Worm (Caenorhabditis elegans) whole organism, mixed stage, embryonic: ENCODE measurements around the gene F20D6.1.

Experiments used
- M03D4.4 ChIP-seq: sonication (generic microtip); optimal IDR thresholded peaks from 2 replicates; lab custom pipeline; 2017; ENCODE audit warnings: mild to moderate bottlenecking, missing genetic modification characterization, missing compliant biosample characterization
- blmp-1 ChIP-seq: fragments of 150-350 bp; optimal IDR thresholded peaks from 2 replicates; lab custom pipeline; 2014; ENCODE audit warnings: missing biosample characterization, missing genetic modification characterization
- ceh-39 ChIP-seq: fragments of 150-350 bp; optimal IDR thresholded peaks from 2 replicates; lab custom pipeline; 2014; ENCODE audit warnings: missing biosample characterization, missing genetic modification characterization
- ceh-43 ChIP-seq: fragments of 200-800 bp; sonication (Bioruptor generic); optimal IDR thresholded peaks from 2 replicates; lab custom pipeline; 2018; ENCODE audit warnings: mild to moderate bottlenecking, missing genetic modification characterization, moderate library complexity, missing compliant biosample characterization
- ces-1 ChIP-seq: fragments of 150-350 bp; optimal IDR thresholded peaks from 2 replicates; lab custom pipeline; 2014; ENCODE audit warnings: missing biosample characterization, missing genetic modification reagents, missing genetic modification characterization
- cnd-1 ChIP-seq: fragments of 200-800 bp; sonication (Bioruptor generic); optimal IDR thresholded peaks from 2 replicates; lab custom pipeline; 2018; ENCODE audit warnings: mild to moderate bottlenecking, missing genetic modification characterization, missing compliant biosample characterization
- drap-1 ChIP-seq: fragments of 200-800 bp; sonication (Bioruptor generic); optimal IDR thresholded peaks from 3 replicates; lab custom pipeline; 2018; ENCODE audit warnings: mild to moderate bottlenecking, missing genetic modification characterization, missing compliant biosample characterization
- elt-3 ChIP-seq: fragments of 150-350 bp; optimal IDR thresholded peaks from 2 replicates; lab custom pipeline; 2014; ENCODE audit warnings: missing biosample characterization, missing genetic modification characterization
- flh-1 ChIP-seq: fragments of 200-800 bp; sonication (Bioruptor generic); optimal IDR thresholded peaks from 2 replicates; lab custom pipeline; 2018; ENCODE audit warnings: mild to moderate bottlenecking, missing genetic modification characterization, moderate library complexity, missing compliant biosample characterization
- hlh-1 ChIP-seq: fragments of 150-350 bp; optimal IDR thresholded peaks from 2 replicates; lab custom pipeline; 2014; ENCODE audit warnings: missing biosample characterization, missing genetic modification reagents, missing genetic modification characterization
- lin-32 ChIP-seq: fragments of 200-800 bp; sonication (Bioruptor generic); optimal IDR thresholded peaks from 2 replicates; lab custom pipeline; 2018; ENCODE audit warnings: mild to moderate bottlenecking, missing genetic modification characterization, missing compliant biosample characterization
- mab-5 ChIP-seq: fragments of 150-350 bp; optimal IDR thresholded peaks from 2 replicates; lab custom pipeline; 2014; ENCODE audit warnings: missing biosample characterization, missing genetic modification characterization
- mep-1 ChIP-seq: fragments of 150-350 bp; optimal IDR thresholded peaks from 2 replicates; lab custom pipeline; 2017; ENCODE audit warnings: missing biosample characterization, missing genetic modification reagents, missing genetic modification characterization, inconsistent platforms
- nhr-2 ChIP-seq: fragments of 150-350 bp; optimal IDR thresholded peaks from 2 replicates; lab custom pipeline; 2014; ENCODE audit warnings: missing biosample characterization, missing genetic modification characterization
- nhr-237 ChIP-seq: fragments of 150-350 bp; optimal IDR thresholded peaks from 2 replicates; lab custom pipeline; 2014; ENCODE audit warnings: missing biosample characterization, missing genetic modification characterization
- nhr-28 ChIP-seq: fragments of 150-350 bp; optimal IDR thresholded peaks from 2 replicates; lab custom pipeline; 2014; ENCODE audit warnings: missing biosample characterization, missing genetic modification characterization
- nhr-76 ChIP-seq: sonication (generic microtip); optimal IDR thresholded peaks from 2 replicates; lab custom pipeline; 2017; ENCODE audit warnings: missing biosample characterization, missing genetic modification characterization
- pha-4 ChIP-seq: fragments of 150-350 bp; optimal IDR thresholded peaks from 2 replicates; lab custom pipeline; 2018; ENCODE audit warnings: missing biosample characterization, missing genetic modification reagents, missing genetic modification characterization
- sem-2 ChIP-seq: fragments of 200-800 bp; sonication (Bioruptor generic); optimal IDR thresholded peaks from 2 replicates; lab custom pipeline; 2018; ENCODE audit warnings: mild to moderate bottlenecking, missing genetic modification characterization, missing compliant biosample characterization
- snpc-4 ChIP-seq: fragments of 150-350 bp; optimal IDR thresholded peaks from 2 replicates; lab custom pipeline; 2014; ENCODE audit warnings: missing biosample characterization, missing genetic modification characterization
- sptf-1 ChIP-seq: sonication (generic microtip); optimal IDR thresholded peaks from 2 replicates; lab custom pipeline; 2017; ENCODE audit warnings: mild to moderate bottlenecking, missing genetic modification characterization, moderate library complexity, missing compliant biosample characterization
- tbx-8 ChIP-seq: fragments of 200-800 bp; sonication (Bioruptor generic); optimal IDR thresholded peaks from 2 replicates; lab custom pipeline; 2018; ENCODE audit warnings: mild to moderate bottlenecking, missing genetic modification characterization, moderate library complexity, missing compliant biosample characterization
- unc-120 ChIP-seq: sonication (generic microtip); optimal IDR thresholded peaks from 2 replicates; lab custom pipeline; 2017; ENCODE audit warnings: missing genetic modification characterization, missing compliant biosample characterization; ENCODE audit not compliant: poor library complexity, severe bottlenecking
- unc-39 ChIP-seq: fragments of 150-350 bp; optimal IDR thresholded peaks from 2 replicates; lab custom pipeline; 2014; ENCODE audit warnings: missing biosample characterization, missing genetic modification characterization
- zip-8 ChIP-seq: fragments of 150-350 bp; optimal IDR thresholded peaks from 2 replicates; lab custom pipeline; 2014; ENCODE audit warnings: missing biosample characterization, missing genetic modification characterization
- ztf-11 ChIP-seq: fragments of 150-350 bp; optimal IDR thresholded peaks from 2 replicates; lab custom pipeline; 2014; ENCODE audit warnings: missing biosample characterization, missing genetic modification characterization

Gene F20D6.1

DNA sequence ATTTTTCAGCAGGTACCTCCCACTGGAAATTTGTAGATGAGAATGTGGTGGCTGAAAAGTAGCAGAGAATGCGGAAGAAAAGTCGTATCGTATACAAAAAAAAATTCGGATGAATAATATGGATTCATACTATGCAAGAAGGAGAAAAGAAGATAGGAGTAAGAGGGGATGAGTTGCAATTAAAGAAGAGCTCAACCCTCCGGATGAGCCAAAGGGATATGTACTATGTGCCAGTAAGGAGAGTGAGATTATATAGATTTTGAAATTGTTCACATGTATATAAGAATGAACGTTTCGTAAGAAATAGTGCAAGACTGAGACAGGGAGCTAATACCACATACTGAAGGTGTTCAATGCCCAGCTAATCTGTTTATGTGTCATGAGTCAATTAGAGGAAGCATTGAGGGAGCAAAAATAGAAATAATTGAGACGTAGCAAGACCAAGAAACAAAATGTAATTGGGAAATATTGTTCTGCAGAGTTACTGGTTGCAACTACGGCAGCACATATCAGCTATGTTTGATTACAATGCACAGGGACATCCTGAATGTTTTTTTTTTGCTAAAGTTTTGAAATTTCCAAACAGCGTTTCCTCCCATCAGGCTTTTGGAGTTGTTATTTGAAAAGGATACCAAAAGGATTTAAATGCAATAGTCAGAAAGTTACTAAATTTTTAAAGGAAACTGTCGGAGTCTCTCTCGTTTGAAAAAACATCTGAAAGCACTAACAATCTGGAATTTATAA, 22.1 kb upstream of the F20D6.1 start, which contains the start of gene F20D6.8:
F20D6.8 (minus strand) TSS at position 51 of the 744 bp plus-strand sequence.
- TF ChIP-seq ces-1 (GFP tag; lab: Kevin White, UChicago) = peak; percentile 32
- no peak for TF ChIP-seq elt-3 (tag; lab: Kevin White, UChicago)
- no peak for TF ChIP-seq tbx-8 (GFP tag; lab: Kevin White, UChicago)

DNA sequence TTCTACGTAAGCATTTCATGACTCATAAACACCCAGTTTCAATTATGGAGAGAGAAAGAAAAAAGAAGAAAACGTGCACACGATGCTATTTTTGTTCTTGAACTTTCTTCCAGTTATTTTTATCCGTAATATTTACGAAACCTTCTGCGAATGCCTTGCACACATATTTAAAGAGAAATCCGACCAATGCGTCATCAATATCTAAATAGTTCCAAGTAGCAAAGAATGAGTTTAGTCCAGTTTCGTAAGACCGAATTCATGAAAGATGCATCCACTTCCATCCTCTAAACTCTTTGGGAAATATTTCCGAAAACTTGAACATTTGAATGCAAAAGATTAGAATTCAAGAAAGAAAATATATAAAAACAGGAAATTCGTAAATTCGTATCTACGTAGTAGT, 21.4 kb upstream of the F20D6.1 start:
- TF ChIP-seq hlh-1 (tag; lab: Kevin White, UChicago) (no peak), mep-1 (tag; lab: Kevin White, UChicago) (no peak), ceh-43 (GFP tag; lab: Kevin White, UChicago) (no peak), sem-2 (no peak), drap-1 (GFP tag; lab: Kevin White, UChicago) (no peak), M03D4.4 (tag; lab: Kevin White, UChicago) (no peak), elt-3 (tag; lab: Kevin White, UChicago) (no peak), lin-32 (GFP tag; lab: Kevin White, UChicago) (no peak), blmp-1 (tag; lab: Kevin White, UChicago) (no peak), ztf-11 (tag; lab: Kevin White, UChicago) (no peak), nhr-76 (no peak), ceh-39 (tag; lab: Kevin White, UChicago) (no peak), zip-8 (tag; lab: Kevin White, UChicago) (no peak), nhr-2 (tag; lab: Kevin White, UChicago) (no peak)
- TF ChIP-seq, all 35 proteins: peak for 0

DNA sequence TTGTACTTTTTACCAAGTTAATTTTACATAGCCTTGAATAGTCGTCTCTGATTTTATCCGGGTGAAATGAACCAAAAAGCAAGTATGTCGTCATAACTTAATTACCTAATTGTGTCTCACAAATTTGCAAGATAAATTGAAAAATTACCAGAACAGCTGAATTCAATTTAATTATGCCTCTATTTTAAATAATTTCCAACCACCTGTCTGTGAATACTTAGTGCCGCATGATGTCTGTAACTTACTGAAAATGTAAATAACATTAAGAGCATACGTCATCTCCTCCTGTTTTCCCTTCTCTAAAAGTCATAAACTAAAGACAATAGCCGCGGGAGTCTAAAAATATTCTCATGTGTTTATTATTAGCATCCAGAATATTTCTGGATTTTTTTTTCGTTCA, 20.2 kb upstream of the F20D6.1 start:
- TF ChIP-seq ces-1 (GFP tag; lab: Kevin White, UChicago) (peak; percentile 56), pha-4 (tag; lab: Kevin White, UChicago) (no peak)

DNA sequence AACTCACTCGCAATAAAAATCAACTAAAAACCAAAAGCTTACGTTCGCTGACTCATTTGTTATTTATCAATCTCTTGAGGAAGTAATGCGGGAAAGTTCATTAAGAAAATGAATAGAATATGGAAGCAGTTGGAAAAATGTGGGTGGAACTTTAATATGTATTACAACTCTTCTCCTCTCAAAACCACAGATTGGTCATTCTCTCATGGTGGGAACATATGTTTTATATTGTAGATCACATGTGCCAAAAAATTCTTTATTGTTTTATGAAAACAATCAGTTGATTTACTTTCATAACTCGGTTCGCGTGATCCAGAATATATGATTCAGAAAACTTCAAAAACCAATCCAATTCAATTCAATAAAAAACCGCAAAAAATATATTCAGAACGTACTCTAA, 18.8 kb upstream of the F20D6.1 start:
- TF ChIP-seq sem-2 = no peak
- no peak for TF ChIP-seq cnd-1 (tag; lab: Kevin White, UChicago)
- no peak for TF ChIP-seq unc-39 (tag; lab: Kevin White, UChicago)
- TF ChIP-seq, all 35 proteins: peak for 0

DNA sequence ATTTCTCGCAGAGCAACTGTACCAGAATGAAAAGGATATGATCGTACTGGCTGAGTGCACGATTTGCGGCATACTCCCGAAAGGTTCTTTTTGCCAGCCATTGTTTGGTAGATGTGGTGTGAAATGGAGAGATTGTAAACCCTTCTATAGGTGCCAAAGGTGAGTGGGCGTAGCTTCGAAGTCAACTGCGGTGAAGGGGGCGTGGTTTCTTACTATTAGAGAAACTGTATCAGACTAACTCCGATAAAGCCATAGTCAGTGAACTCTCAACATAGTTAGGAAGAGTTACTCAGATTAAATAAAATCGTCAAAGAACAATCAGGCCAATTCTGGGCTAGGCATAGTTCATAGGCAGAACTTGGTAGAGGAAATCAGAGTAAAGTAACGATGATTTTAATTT, 13.2 kb upstream of the F20D6.1 start, which contains the start of gene F20D6.9:
F20D6.9 (minus strand) TSS at position 101 of the 400 bp plus-strand sequence.
- TF ChIP-seq unc-39 (tag; lab: Kevin White, UChicago) (no peak), flh-1 (no peak), blmp-1 (tag; lab: Kevin White, UChicago) (no peak), nhr-2 (tag; lab: Kevin White, UChicago) (no peak), mab-5 (tag; lab: Kevin White, UChicago) (no peak), sptf-1 (no peak), drap-1 (GFP tag; lab: Kevin White, UChicago) (no peak), elt-3 (tag; lab: Kevin White, UChicago) (no peak), tbx-8 (GFP tag; lab: Kevin White, UChicago) (no peak), zip-8 (tag; lab: Kevin White, UChicago) (no peak), unc-120 (tag; lab: Kevin White, UChicago) (no peak), nhr-28 (tag; lab: Kevin White, UChicago) (no peak), snpc-4 (tag; lab: Kevin White, UChicago) (no peak), nhr-237 (tag; lab: Kevin White, UChicago) (no peak), sem-2 (no peak)

DNA sequence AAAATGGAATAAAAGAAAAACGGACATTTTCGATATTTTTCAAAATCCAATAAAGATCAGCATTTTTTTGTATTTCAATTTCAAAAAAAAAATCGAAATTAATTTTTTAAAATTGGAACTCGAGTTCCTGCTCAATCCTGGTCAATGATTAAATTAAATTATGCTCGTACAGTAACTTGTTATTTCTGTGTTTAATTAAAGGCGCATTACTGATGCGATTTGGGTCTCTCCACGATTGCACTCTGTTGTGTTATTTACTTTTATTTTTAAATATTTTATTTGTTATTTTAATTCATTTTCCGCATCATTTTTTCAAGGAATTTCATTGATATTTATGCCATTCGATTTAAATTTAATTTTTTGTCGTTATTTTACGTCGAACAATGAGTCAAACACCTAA, 12.3 kb upstream of the F20D6.1 start:
- TF ChIP-seq nhr-76 = no peak

DNA sequence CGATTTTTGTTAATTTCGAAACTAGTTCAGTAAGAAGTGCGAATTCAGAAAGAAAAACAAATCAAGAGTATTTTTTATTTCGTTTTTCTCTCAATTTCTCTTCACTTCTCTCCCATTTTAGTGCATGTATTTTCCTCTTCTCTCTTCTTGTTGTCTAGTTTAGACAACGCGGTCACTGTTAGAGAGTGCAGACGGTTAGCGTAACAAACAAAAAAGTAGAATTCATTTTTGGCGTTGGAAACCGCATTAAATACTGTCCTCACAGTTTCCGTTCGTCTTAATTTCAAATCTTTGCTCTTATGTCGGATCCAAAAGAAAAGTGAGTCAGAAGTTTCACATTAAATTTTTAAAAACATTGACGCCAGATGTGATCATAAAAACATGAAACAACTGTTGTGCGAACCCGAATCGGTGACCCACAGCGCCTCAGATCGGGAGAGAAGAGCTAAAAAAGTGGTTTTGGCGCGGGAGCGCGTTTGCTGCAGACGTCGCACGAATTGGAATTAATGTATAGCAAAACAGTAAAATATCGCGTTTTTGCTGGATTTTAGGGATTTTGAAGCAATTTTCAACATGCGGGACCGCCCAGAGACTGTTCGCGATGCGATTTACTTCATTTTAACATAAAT, 11.5 kb upstream of the F20D6.1 start, which contains the start of gene srp-7:
srp-7 (plus strand) TSS at position 213 of the 629 bp plus-strand sequence.
- TF ChIP-seq nhr-237 (tag; lab: Kevin White, UChicago) (peak; percentile 22), nhr-76 (no peak), ces-1 (GFP tag; lab: Kevin White, UChicago) (peak; percentile 63)
